Fruit fly (Drosophila melanogaster): Measurements from ENCODE around the gene CG2217.

The CG2217 gene

DNA sequence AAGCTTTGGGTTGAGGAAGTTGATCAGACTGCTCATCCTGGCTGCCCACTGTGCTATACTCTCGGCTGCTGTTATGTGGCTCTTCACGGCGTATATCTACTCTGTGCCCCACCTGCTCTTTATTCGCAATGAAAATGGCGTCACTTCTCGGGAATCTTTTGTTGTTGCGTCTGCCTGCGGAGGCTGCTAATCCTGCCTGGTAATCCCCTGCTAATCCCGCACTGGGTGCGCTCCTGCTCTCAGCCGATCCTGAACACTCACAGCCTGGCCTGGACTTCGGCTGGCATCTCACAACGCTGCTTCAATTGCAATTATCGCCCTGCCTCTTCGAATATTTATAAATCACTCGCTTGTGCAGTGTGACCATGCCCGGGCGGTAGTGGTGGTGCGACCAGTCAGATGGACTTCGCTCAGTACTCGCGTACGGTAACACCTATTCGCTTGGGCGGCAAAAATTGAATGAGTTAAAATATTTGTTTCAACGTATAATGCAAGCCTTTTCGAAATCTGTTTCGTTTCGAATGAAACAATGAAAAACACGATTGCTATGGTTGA lies 5.1 kb upstream of the CG2217 start, which contains the start of gene CG2218 (continued):
- peak; percentile 93 for TF ChIP-seq MESR4 (GFP tag; optimal IDR thresholded peaks at IDR 0.05)
- TF ChIP-seq CG11560 (tag; IDR thresholded peaks at IDR 0.05), result no peak
- no peak for TF ChIP-seq Hmx (GFP tag; optimal IDR thresholded peaks at IDR 0.05)
- no peak for TF ChIP-seq CG18476 (GFP tag; optimal IDR thresholded peaks at IDR 0.05)
- peak; percentile 47 for TF ChIP-seq CG10267 (tag; optimal IDR thresholded peaks at IDR 0.05)
- peak; percentile 95 for TF ChIP-seq gfzf (GFP tag; optimal IDR thresholded peaks at IDR 0.05)
- no peak for TF ChIP-seq tgo (GFP tag; IDR thresholded peaks at IDR 0.05)
- TF ChIP-seq Dll (GFP tag; IDR thresholded peaks at IDR 0.05; ENCODE audit: partially characterized antibody), result peak; percentile 53; the same call in 2 of the 4 replicates
- TF ChIP-seq E2f2 (GFP tag; IDR thresholded peaks at IDR 0.05), result peak; percentile 99
- no peak for TF ChIP-seq gsb (GFP tag; IDR thresholded peaks at IDR 0.05)
- TF ChIP-seq CG12071 (GFP tag; optimal IDR thresholded peaks at IDR 0.05), result no peak
- peak; percentile 80 for TF ChIP-seq YL-1 (GFP tag; optimal IDR thresholded peaks at IDR 0.05)
- no peak for TF ChIP-seq CG3065 (GFP tag; optimal IDR thresholded peaks at IDR 0.05)
- no peak; the same call in 2 of the 3 replicates for TF ChIP-seq sr (GFP tag; IDR thresholded peaks at IDR 0.05)
- TF ChIP-seq Usf (GFP tag; optimal IDR thresholded peaks at IDR 0.05), result no peak
- TF ChIP-seq Eip74EF (GFP tag; optimal IDR thresholded peaks at IDR 0.05), result no peak
- TF ChIP-seq Pdp1 (GFP tag; optimal IDR thresholded peaks at IDR 0.05), result peak in 1 of 2 experiments; percentile 57
- no peak for TF ChIP-seq CG15601 (tag; optimal IDR thresholded peaks at IDR 0.05)
- no peak for TF ChIP-seq grau (tag; optimal IDR thresholded peaks at IDR 0.05)
- peak; percentile 53; the same call in 1 of the 3 replicates for TF ChIP-seq CG6791 (GFP tag; IDR thresholded peaks at IDR 0.05; ENCODE audit: partially characterized antibody)
- no peak for TF ChIP-seq CG5180 (GFP tag; optimal IDR thresholded peaks at IDR 0.05)
- no peak for TF ChIP-seq dm (GFP tag; optimal IDR thresholded peaks at IDR 0.05)
- no peak for TF ChIP-seq dpn (GFP tag; optimal IDR thresholded peaks at IDR 0.05)
- TF ChIP-seq gem (tag; optimal IDR thresholded peaks at IDR 0.05), result no peak
- peak; percentile 86 for TF ChIP-seq nom (GFP tag; optimal IDR thresholded peaks at IDR 0.05)
- TF ChIP-seq NK7.1 (GFP tag; optimal IDR thresholded peaks at IDR 0.05), result no peak
- TF ChIP-seq Rfx (GFP tag; IDR thresholded peaks at IDR 0.05), result peak; percentile 44
- TF ChIP-seq Sry-δ (GFP tag; optimal IDR thresholded peaks at IDR 0.05), result peak; percentile 67
- TF ChIP-seq CG9817 (tag; optimal IDR thresholded peaks at IDR 0.05), result no peak
- TF ChIP-seq MTF-1 (GFP tag; optimal IDR thresholded peaks at IDR 0.05; ENCODE audit: borderline replicate concordance), result no peak
- TF ChIP-seq maf-S (GFP tag; optimal IDR thresholded peaks at IDR 0.05), result no peak
- TF ChIP-seq Atf-2 (GFP tag; optimal IDR thresholded peaks at IDR 0.05), result no peak
- TF ChIP-seq ewg (GFP tag; optimal IDR thresholded peaks at IDR 0.05), result no peak
- no peak for TF ChIP-seq klu (GFP tag; IDR thresholded peaks at IDR 0.05)
- no peak for TF ChIP-seq zfh1 (GFP tag; IDR thresholded peaks at IDR 0.05)
- TF ChIP-seq Med (GFP tag), result peak; percentile 88
- TF ChIP-seq CG18619 (GFP tag; optimal IDR thresholded peaks at IDR 0.05), result no peak
- no peak for TF ChIP-seq zfh2 (GFP tag; optimal IDR thresholded peaks at IDR 0.05)
- no peak for TF ChIP-seq pb (GFP tag; optimal IDR thresholded peaks at IDR 0.05)
- peak; percentile 48 for TF ChIP-seq Dref (GFP tag; IDR thresholded peaks at IDR 0.05)
- peak; percentile 19 for TF ChIP-seq CG2120 (GFP tag; optimal IDR thresholded peaks at IDR 0.05)
- no peak for TF ChIP-seq Nf-YB (GFP tag; optimal IDR thresholded peaks at IDR 0.05)
- TF ChIP-seq sd (tag; optimal IDR thresholded peaks at IDR 0.05), result peak; percentile 25
- 0 out of 2 replicates have a peak, but pooled peaks have one; percentile 23 for TF ChIP-seq hbn (GFP tag; IDR thresholded peaks at IDR 0.05; ENCODE audit: partially characterized antibody)
- TF ChIP-seq org-1 (GFP tag; optimal IDR thresholded peaks at IDR 0.05), result no peak
- no peak for TF ChIP-seq CG12391 (tag; optimal IDR thresholded peaks at IDR 0.05)
- peak; percentile 50; the same call in 1 of the 2 replicates for TF ChIP-seq amos (GFP tag; IDR thresholded peaks at IDR 0.05; ENCODE audit: partially characterized antibody)
- no peak for TF ChIP-seq NFAT (GFP tag; IDR thresholded peaks at IDR 0.05)
- no peak for TF ChIP-seq TFAM (GFP tag; optimal IDR thresholded peaks at IDR 0.05)
